Fruit fly (Drosophila melanogaster) whole organism, prepupa: Measurements from ENCODE around the gene CG7309.
A peak's percentile ranks its signal among the peaks of the same experiment; 100 is the strongest.

Experiments used
- CG10631 ChIP-seq: fragments of 200-800 bp; sonication (Bioruptor generic); optimal IDR thresholded peaks from 2 replicates; lab custom pipeline; 2016; ENCODE audit warnings: missing biosample characterization, missing genetic modification characterization
- CG11902 ChIP-seq: fragments of 200-800 bp; sonication (Bioruptor generic); optimal IDR thresholded peaks from 3 replicates; lab custom pipeline; 2016; ENCODE audit warnings: missing biosample characterization, missing genetic modification characterization
- CG15336 ChIP-seq: fragments of 200-800 bp; sonication (Bioruptor generic); IDR thresholded peaks from 2 replicates; pipeline ENCODE4 v1.3.6; 2022; ENCODE audit warnings: missing biosample characterization, missing genetic modification characterization
- CG31627 ChIP-seq: fragments of 200-800 bp; sonication (Bioruptor generic); optimal IDR thresholded peaks from 3 replicates; lab custom pipeline; 2016; ENCODE audit warnings: missing biosample characterization, missing genetic modification characterization
- CG6792 ChIP-seq: fragments of 200-800 bp; sonication (Bioruptor generic); optimal IDR thresholded peaks from 3 replicates; lab custom pipeline; 2016; ENCODE audit warnings: missing biosample characterization, missing genetic modification characterization
- CG6854 ChIP-seq: fragments of 200-800 bp; sonication (Bioruptor generic); optimal IDR thresholded peaks from 2 replicates; lab custom pipeline; 2017; ENCODE audit warnings: missing biosample characterization, mild to moderate bottlenecking, missing genetic modification characterization
- Ets96B ChIP-seq: fragments of 200-800 bp; optimal IDR thresholded peaks from 2 replicates; lab custom pipeline; 2019; ENCODE audit warnings: missing biosample characterization, mild to moderate bottlenecking, missing genetic modification characterization, moderate library complexity
- Gug ChIP-seq: fragments of 200-800 bp; sonication (Bioruptor generic); IDR thresholded peaks from 2 replicates; pipeline ENCODE4 v1.3.6; 2022; ENCODE audit warnings: missing biosample characterization, missing genetic modification characterization
- Hr38 ChIP-seq: sonication (Bioruptor generic); optimal IDR thresholded peaks from 2 replicates; lab custom pipeline; 2016; ENCODE audit warnings: missing biosample characterization, missing genetic modification characterization
- Met ChIP-seq: fragments of 200-800 bp; sonication (Bioruptor generic); optimal IDR thresholded peaks from 3 replicates; lab custom pipeline; 2016; ENCODE audit warnings: missing biosample characterization, missing genetic modification characterization
- Sox14 ChIP-seq: fragments of 200-800 bp; sonication (Bioruptor generic); optimal IDR thresholded peaks from 3 replicates; lab custom pipeline; 2016; ENCODE audit warnings: missing biosample characterization, missing genetic modification characterization
- achi ChIP-seq: fragments of 200-800 bp; sonication (Bioruptor generic); optimal IDR thresholded peaks from 3 replicates; lab custom pipeline; 2016; ENCODE audit warnings: missing biosample characterization, missing genetic modification characterization
- dac ChIP-seq: fragments of 200-800 bp; sonication (Bioruptor generic); optimal IDR thresholded peaks from 2 replicates; lab custom pipeline; 2017; ENCODE audit warnings: missing biosample characterization, mild to moderate bottlenecking, missing genetic modification characterization
- eg ChIP-seq: fragments of 200-800 bp; sonication (Bioruptor generic); IDR thresholded peaks from 3 replicates; pipeline ENCODE4 v1.3.6; 2022; ENCODE audit warnings: missing biosample characterization, missing genetic modification characterization
- fd85E ChIP-seq: fragments of 200-800 bp; sonication (Bioruptor generic); optimal IDR thresholded peaks from 3 replicates; lab custom pipeline; 2016; ENCODE audit warnings: missing biosample characterization, missing genetic modification characterization
- net ChIP-seq: fragments of 200-800 bp; sonication (Bioruptor generic); optimal IDR thresholded peaks from 3 replicates; lab custom pipeline; 2016; ENCODE audit warnings: missing biosample characterization, missing genetic modification characterization
- pdm3 ChIP-seq: fragments of 200-800 bp; sonication (Bioruptor generic); optimal IDR thresholded peaks from 3 replicates; lab custom pipeline; 2016; ENCODE audit warnings: missing biosample characterization, missing genetic modification characterization
- topi ChIP-seq: fragments of 200-800 bp; sonication (Bioruptor generic); optimal IDR thresholded peaks from 3 replicates; lab custom pipeline; 2016; ENCODE audit warnings: missing biosample characterization, missing genetic modification characterization
- vri ChIP-seq: fragments of 200-800 bp; sonication (Bioruptor generic); optimal IDR thresholded peaks from 3 replicates; lab custom pipeline; 2016; ENCODE audit warnings: missing biosample characterization, mild to moderate bottlenecking, missing genetic modification characterization

The CG7309 gene

dm6 chr2L:10856328-10856942 is 52.3 kb downstream of the CG7309 start, which contains the start of gene Dnz1 (continued):
- TF ChIP-seq dac (GFP tag; lab: Kevin White, UChicago): no peak
- peak; percentile 54 for TF ChIP-seq CG10631 (GFP tag; lab: Kevin White, UChicago)
- TF ChIP-seq topi (GFP tag; lab: Kevin White, UChicago): no peak
- no peak for TF ChIP-seq Hr38 (GFP tag; lab: Kevin White, UChicago)
- peak; percentile 48 for TF ChIP-seq Ets96B (tag; lab: Kevin White, UChicago)
- no peak for TF ChIP-seq vri (GFP tag; lab: Kevin White, UChicago)
- TF ChIP-seq CG15336: peak; percentile 29; the same call in 1 of the 2 replicates
- peak; percentile 42 for TF ChIP-seq Sox14 (GFP tag; lab: Kevin White, UChicago)
- no peak for TF ChIP-seq Gug (GFP tag; lab: Robert Waterston, UW)
- no peak for TF ChIP-seq fd85E (GFP tag; lab: Kevin White, UChicago)
- peak; percentile 56 for TF ChIP-seq CG31627 (GFP tag; lab: Kevin White, UChicago)
- peak; percentile 15 for TF ChIP-seq CG11902 (GFP tag; lab: Kevin White, UChicago)
- peak; percentile 28; the same call in 1 of the 3 replicates for TF ChIP-seq eg (GFP tag; lab: Robert Waterston, UW)
- TF ChIP-seq net: peak; percentile 50
- TF ChIP-seq Met (GFP tag; lab: Kevin White, UChicago): peak; percentile 56
- TF ChIP-seq achi (GFP tag; lab: Kevin White, UChicago): peak; percentile 34
- TF ChIP-seq CG6792 (GFP tag; lab: Kevin White, UChicago): peak; percentile 32
- TF ChIP-seq CG6854 (GFP tag; lab: Kevin White, UChicago): no peak
- TF ChIP-seq pdm3 (GFP tag; lab: Kevin White, UChicago): peak; percentile 70
